Worm (Caenorhabditis elegans) whole organism, L1 larva: ENCODE results near the gene Y45F3A.4.

Experiments
- dsc-1 ChIP-seq: sonication (generic microtip); optimal IDR thresholded peaks from 2 replicates; lab custom pipeline; 2016; ENCODE audit warnings: mild to moderate bottlenecking, missing genetic modification characterization, missing compliant biosample characterization
- nhr-28 ChIP-seq: fragments of 150-350 bp; optimal IDR thresholded peaks from 2 replicates; lab custom pipeline; 2014; ENCODE audit warnings: missing biosample characterization, missing genetic modification characterization
- nhr-76 ChIP-seq: sonication (generic microtip); optimal IDR thresholded peaks from 2 replicates; lab custom pipeline; 2017; ENCODE audit warnings: missing biosample characterization, missing genetic modification characterization
- pag-3 ChIP-seq: sonication (generic microtip); optimal IDR thresholded peaks from 2 replicates; lab custom pipeline; 2017; ENCODE audit warnings: missing genetic modification characterization, mild to moderate bottlenecking, missing compliant biosample characterization, antibody characterized with exemption, borderline replicate concordance; ENCODE audit not compliant: insufficient read depth
- skn-1 ChIP-seq: fragments of 150-350 bp; optimal IDR thresholded peaks from 2 replicates; lab custom pipeline; 2014; ENCODE audit warnings: missing biosample characterization, missing genetic modification characterization
- unc-62 ChIP-seq: fragments of 150-350 bp; optimal IDR thresholded peaks from 2 replicates; lab custom pipeline; 2014; ENCODE audit warnings: missing biosample characterization, missing genetic modification reagents, missing genetic modification characterization
- zip-4 ChIP-seq: fragments of 200-800 bp; sonication (Bioruptor generic); optimal IDR thresholded peaks from 2 replicates; lab custom pipeline; 2018; ENCODE audit warnings: mild to moderate bottlenecking, missing genetic modification characterization, moderate library complexity, missing compliant biosample characterization

DNA sequence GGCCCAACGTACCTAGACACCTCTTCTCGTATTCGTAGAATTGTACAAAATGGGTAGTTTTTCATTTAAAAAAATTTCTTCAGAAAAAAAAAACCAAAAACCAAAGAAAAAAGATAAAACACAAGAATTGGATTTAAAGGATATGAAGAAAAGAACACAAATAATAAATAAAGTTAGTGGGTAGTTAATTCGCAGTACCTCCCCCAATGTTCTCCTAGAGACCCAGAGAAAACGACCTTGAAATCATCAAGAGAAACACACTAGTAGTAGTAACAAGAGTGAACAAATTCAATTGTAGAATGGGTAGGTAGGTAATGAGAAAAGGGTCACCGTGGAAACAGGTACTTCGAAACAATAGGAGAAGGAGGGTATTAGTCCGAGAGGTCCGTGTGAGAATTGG lies 2.6 kb upstream of the Y45F3A.4 start:
- TF ChIP-seq unc-62 (GFP tag; lab: Kevin White, UChicago): no peak
- TF ChIP-seq pag-3 (tag; lab: Kevin White, UChicago): no peak
- no peak for TF ChIP-seq nhr-76 (tag; lab: Kevin White, UChicago)
- no peak for TF ChIP-seq nhr-28
- TF ChIP-seq zip-4 (GFP tag; lab: Kevin White, UChicago): no peak
- no peak for TF ChIP-seq skn-1 (tag; lab: Kevin White, UChicago)
- TF ChIP-seq dsc-1: no peak
